Worm (Caenorhabditis elegans) whole organism, mixed stage, embryonic: ENCODE data around the gene Y37D8A.26.

Source experiments
- blmp-1 ChIP-seq: fragments of 150-350 bp; optimal IDR thresholded peaks from 2 replicates; lab custom pipeline; 2014; ENCODE audit warnings: missing biosample characterization, missing genetic modification characterization
- ces-1 ChIP-seq: fragments of 150-350 bp; optimal IDR thresholded peaks from 2 replicates; lab custom pipeline; 2014; ENCODE audit warnings: missing biosample characterization, missing genetic modification reagents, missing genetic modification characterization
- drap-1 ChIP-seq: fragments of 200-800 bp; sonication (Bioruptor generic); optimal IDR thresholded peaks from 3 replicates; lab custom pipeline; 2018; ENCODE audit warnings: mild to moderate bottlenecking, missing genetic modification characterization, missing compliant biosample characterization
- elt-1 ChIP-seq: sonication (generic microtip); optimal IDR thresholded peaks from 2 replicates; lab custom pipeline; 2017; ENCODE audit warnings: missing genetic modification characterization, mild to moderate bottlenecking, missing compliant biosample characterization, antibody characterized with exemption, moderate library complexity, borderline replicate concordance; ENCODE audit not compliant: insufficient read depth
- lsy-2 ChIP-seq: fragments of 150-350 bp; optimal IDR thresholded peaks from 2 replicates; lab custom pipeline; 2014; ENCODE audit warnings: missing biosample characterization, missing genetic modification characterization
- mep-1 ChIP-seq: fragments of 150-350 bp; optimal IDR thresholded peaks from 2 replicates; lab custom pipeline; 2017; ENCODE audit warnings: missing biosample characterization, missing genetic modification reagents, missing genetic modification characterization, inconsistent platforms
- nhr-12 ChIP-seq: fragments of 150-350 bp; optimal IDR thresholded peaks from 2 replicates; lab custom pipeline; 2014; ENCODE audit warnings: missing biosample characterization, missing genetic modification characterization
- nhr-2 ChIP-seq: fragments of 150-350 bp; optimal IDR thresholded peaks from 2 replicates; lab custom pipeline; 2014; ENCODE audit warnings: missing biosample characterization, missing genetic modification characterization
- nhr-76 ChIP-seq: sonication (generic microtip); optimal IDR thresholded peaks from 2 replicates; lab custom pipeline; 2017; ENCODE audit warnings: missing biosample characterization, missing genetic modification characterization
- sptf-1 ChIP-seq: sonication (generic microtip); optimal IDR thresholded peaks from 2 replicates; lab custom pipeline; 2017; ENCODE audit warnings: mild to moderate bottlenecking, missing genetic modification characterization, moderate library complexity, missing compliant biosample characterization
- unc-62 ChIP-seq: fragments of 150-350 bp; optimal IDR thresholded peaks from 2 replicates; lab custom pipeline; 2014; ENCODE audit warnings: missing biosample characterization, missing genetic modification reagents, missing genetic modification characterization

- TF ChIP-seq sptf-1 (tag; lab: Kevin White, UChicago) (peak; percentile 85), ces-1 (peak; percentile 84), lsy-2 (tag; lab: Kevin White, UChicago) (peak; percentile 87), blmp-1 (peak; percentile 51), nhr-76 (no peak), elt-1 (no peak), drap-1 (GFP tag; lab: Kevin White, UChicago) (peak; percentile 54), nhr-12 (tag; lab: Kevin White, UChicago) (peak; percentile 36), unc-62 (GFP tag; lab: Kevin White, UChicago) (no peak), nhr-2 (tag; lab: Kevin White, UChicago) (no peak), mep-1 (tag; lab: Kevin White, UChicago) (peak; percentile 96)
Observed at ce11 chrIII:12874606-12875066, 18.1 kb upstream of the Y37D8A.26 start, which contains the start of the genes mrg-1 and spcs-2.
